Worm (Caenorhabditis elegans) whole organism, L2 larva: ENCODE results near the gene nduv-2.

ENCODE experiments used
- C34F6.9 ChIP-seq: fragments of 150-350 bp; optimal IDR thresholded peaks from 2 replicates; lab custom pipeline; 2014; ENCODE audit warnings: missing biosample characterization, missing genetic modification characterization
- F13H6.1 ChIP-seq: sonication (generic microtip); optimal IDR thresholded peaks from 2 replicates; lab custom pipeline; 2016; ENCODE audit warnings: missing genetic modification characterization, missing compliant biosample characterization
- alr-1 ChIP-seq: fragments of 150-350 bp; optimal IDR thresholded peaks from 2 replicates; lab custom pipeline; 2014; ENCODE audit warnings: missing biosample characterization, missing genetic modification characterization
- aly-2 ChIP-seq: fragments of 150-350 bp; optimal IDR thresholded peaks from 2 replicates; lab custom pipeline; 2014; ENCODE audit warnings: missing biosample characterization, missing genetic modification characterization
- blmp-1 ChIP-seq: sonication (generic microtip); optimal IDR thresholded peaks from 2 replicates; lab custom pipeline; 2017; ENCODE audit warnings: missing genetic modification characterization, mild to moderate bottlenecking, missing compliant biosample characterization, antibody characterized with exemption, moderate library complexity; ENCODE audit not compliant: insufficient read depth
- ceh-16 ChIP-seq: fragments of 150-350 bp; optimal IDR thresholded peaks from 2 replicates; lab custom pipeline; 2014; ENCODE audit warnings: missing biosample characterization, missing genetic modification characterization
- crh-2 ChIP-seq: sonication (generic microtip); optimal IDR thresholded peaks from 2 replicates; lab custom pipeline; 2017; ENCODE audit warnings: missing biosample characterization, missing genetic modification characterization
- dmd-4 ChIP-seq: sonication (generic microtip); optimal IDR thresholded peaks from 2 replicates; lab custom pipeline; 2017; ENCODE audit warnings: missing biosample characterization, missing genetic modification characterization
- elt-1 ChIP-seq: fragments of 150-350 bp; optimal IDR thresholded peaks from 2 replicates; lab custom pipeline; 2014; ENCODE audit warnings: missing biosample characterization, missing genetic modification characterization
- elt-3 ChIP-seq: sonication (generic microtip); optimal IDR thresholded peaks from 2 replicates; lab custom pipeline; 2017; ENCODE audit warnings: missing biosample characterization, missing genetic modification characterization
- fos-1 ChIP-seq: fragments of 150-350 bp; optimal IDR thresholded peaks from 2 replicates; lab custom pipeline; 2014; ENCODE audit warnings: missing biosample characterization, missing genetic modification characterization
- lin-11 ChIP-seq: fragments of 150-350 bp; sonication (generic microtip); optimal IDR thresholded peaks from 2 replicates; lab custom pipeline; 2014; ENCODE audit warnings: missing biosample characterization, missing genetic modification characterization, inconsistent platforms, mixed read lengths
- lin-13 ChIP-seq: fragments of 150-350 bp; optimal IDR thresholded peaks from 2 replicates; lab custom pipeline; 2014; ENCODE audit warnings: missing biosample characterization, missing genetic modification reagents, missing genetic modification characterization
- lsy-2 ChIP-seq, 2 experiments: fragments of 150-350 bp in 1 of 2; sonication (generic microtip) in 1 of 2; optimal IDR thresholded peaks; 2 replicates each; lab custom pipeline; 2014 to 2017; ENCODE audit warnings: missing biosample characterization in 2 of 2, missing genetic modification characterization in 2 of 2
- mab-5 ChIP-seq: fragments of 150-350 bp; optimal IDR thresholded peaks from 2 replicates; lab custom pipeline; 2014; ENCODE audit warnings: missing biosample characterization, missing genetic modification characterization
- mbf-1 ChIP-seq: sonication (generic microtip); optimal IDR thresholded peaks from 2 replicates; lab custom pipeline; 2017; ENCODE audit warnings: missing biosample characterization, missing genetic modification characterization
- mdl-1 ChIP-seq, 2 experiments: fragments of 150-350 bp in 1 of 2; sonication (generic microtip) in 1 of 2; optimal IDR thresholded peaks; 2 replicates each; lab custom pipeline; 2017; ENCODE audit warnings: missing biosample characterization in 2 of 2, missing genetic modification characterization in 2 of 2
- nhr-10 ChIP-seq: sonication (generic microtip); optimal IDR thresholded peaks from 2 replicates; lab custom pipeline; 2017; ENCODE audit warnings: missing biosample characterization, missing genetic modification characterization
- nhr-12 ChIP-seq: fragments of 150-350 bp; optimal IDR thresholded peaks from 2 replicates; lab custom pipeline; 2014; ENCODE audit warnings: missing biosample characterization, missing genetic modification characterization
- nhr-129 ChIP-seq: fragments of 150-350 bp; optimal IDR thresholded peaks from 2 replicates; lab custom pipeline; 2014; ENCODE audit warnings: missing biosample characterization, missing genetic modification characterization
- nhr-21 ChIP-seq: fragments of 150-350 bp; optimal IDR thresholded peaks from 2 replicates; lab custom pipeline; 2014; ENCODE audit warnings: missing biosample characterization, missing genetic modification characterization
- nhr-23 ChIP-seq: fragments of 150-350 bp; optimal IDR thresholded peaks from 2 replicates; lab custom pipeline; 2014; ENCODE audit warnings: missing biosample characterization, missing genetic modification reagents, missing genetic modification characterization
- nhr-237 ChIP-seq: fragments of 150-350 bp; optimal IDR thresholded peaks from 2 replicates; lab custom pipeline; 2014; ENCODE audit warnings: missing biosample characterization, missing genetic modification characterization
- nhr-6 ChIP-seq: fragments of 150-350 bp; optimal IDR thresholded peaks from 2 replicates; lab custom pipeline; 2014; ENCODE audit warnings: missing biosample characterization, missing genetic modification characterization
- sem-4 ChIP-seq: fragments of 150-350 bp; optimal IDR thresholded peaks from 2 replicates; lab custom pipeline; 2014; ENCODE audit warnings: missing biosample characterization, missing genetic modification reagents, missing genetic modification characterization
- skn-1 ChIP-seq: sonication (generic microtip); optimal IDR thresholded peaks from 2 replicates; lab custom pipeline; 2017; ENCODE audit warnings: missing biosample characterization, missing genetic modification characterization
- sma-3 ChIP-seq: sonication (generic microtip); optimal IDR thresholded peaks from 2 replicates; lab custom pipeline; 2016; ENCODE audit warnings: missing genetic modification reagents, missing genetic modification characterization, missing compliant biosample characterization
- sma-9 ChIP-seq, 2 experiments: fragments of 150-350 bp in 1 of 2; sonication (generic microtip) in 1 of 2; optimal IDR thresholded peaks; 2 replicates each; lab custom pipeline; 2014 to 2016; ENCODE audit warnings: missing genetic modification characterization in 2 of 2, mild to moderate bottlenecking in 1 of 2, missing biosample characterization in 1 of 2, missing compliant biosample characterization in 1 of 2, missing genetic modification reagents in 1 of 2, moderate library complexity in 1 of 2
- unc-39 ChIP-seq: fragments of 150-350 bp; optimal IDR thresholded peaks from 2 replicates; lab custom pipeline; 2014; ENCODE audit warnings: missing biosample characterization, missing genetic modification characterization
- unc-55 ChIP-seq: fragments of 150-350 bp; sonication (generic microtip); optimal IDR thresholded peaks from 3 replicates; lab custom pipeline; 2014; ENCODE audit warnings: missing biosample characterization, missing genetic modification reagents, missing genetic modification characterization
- unc-62 ChIP-seq: fragments of 150-350 bp; optimal IDR thresholded peaks from 2 replicates; lab custom pipeline; 2014; ENCODE audit warnings: missing biosample characterization, missing genetic modification reagents, missing genetic modification characterization
- zag-1 ChIP-seq: fragments of 150-350 bp; optimal IDR thresholded peaks from 2 replicates; lab custom pipeline; 2014; ENCODE audit warnings: missing biosample characterization, missing genetic modification characterization
- ztf-1 ChIP-seq: fragments of 200-800 bp; sonication (Bioruptor generic); conservative IDR thresholded peaks from 2 replicates; pipeline ENCODE4 v1.3.6; 2022; ENCODE audit warnings: missing genetic modification characterization, missing compliant biosample characterization
- ztf-11 ChIP-seq: sonication (generic microtip); optimal IDR thresholded peaks from 2 replicates; lab custom pipeline; 2017; ENCODE audit warnings: missing biosample characterization, missing genetic modification characterization
- ztf-4 ChIP-seq: fragments of 150-350 bp; optimal IDR thresholded peaks from 2 replicates; lab custom pipeline; 2014; ENCODE audit warnings: missing biosample characterization, missing genetic modification characterization

Gene nduv-2

ce11 chrV:13636411-13636810 is 11.0 kb upstream of the nduv-2 start:
- TF ChIP-seq ceh-16 (tag; lab: Kevin White, UChicago), result no peak
- no peak for TF ChIP-seq skn-1 (tag; lab: Kevin White, UChicago)
- no peak for TF ChIP-seq mbf-1 (tag; lab: Kevin White, UChicago)
- TF ChIP-seq fos-1 (tag; lab: Kevin White, UChicago), result no peak
- TF ChIP-seq crh-2, result no peak
- TF ChIP-seq nhr-129 (tag; lab: Kevin White, UChicago), result no peak
- TF ChIP-seq blmp-1 (tag; lab: Kevin White, UChicago), result no peak
- TF ChIP-seq, all 48 proteins: peak for 0

ce11 chrV:13634149-13634548 is 8.8 kb upstream of the nduv-2 start, which contains the start of gene H37A05.2:
H37A05.2 (minus strand) TSS chrV:13634249.
- TF ChIP-seq unc-39 (tag; lab: Kevin White, UChicago), result no peak

- peak; percentile 8 for TF ChIP-seq unc-55 (GFP tag; lab: Kevin White, UChicago)
- no peak for TF ChIP-seq elt-1 (tag; lab: Kevin White, UChicago)
- peak; percentile 72 for TF ChIP-seq C34F6.9 (tag; lab: Kevin White, UChicago)
- peak; percentile 52 for TF ChIP-seq nhr-129 (tag; lab: Kevin White, UChicago)
Observed at ce11 chrV:13627103-13627623, 1.8 kb upstream of the nduv-2 start, which contains the start of gene sde-2. sde-2 (plus strand) TSS chrV:13627573.

ce11 chrV:13624424-13624823 is 943 bp downstream of the nduv-2 start, which contains the start of gene F53F4.11:
F53F4.11 (minus strand) TSS chrV:13624524.
- TF ChIP-seq ztf-11 (tag; lab: Kevin White, UChicago) (no peak), aly-2 (no peak), nhr-12 (no peak), ztf-4 (tag; lab: Kevin White, UChicago) (no peak), nhr-237 (tag; lab: Kevin White, UChicago) (no peak), unc-62 (GFP tag; lab: Kevin White, UChicago) (no peak), C34F6.9 (tag; lab: Kevin White, UChicago) (no peak), nhr-23 (tag; lab: Kevin White, UChicago) (no peak), ztf-1 (no peak), sma-9 (GFP tag; optimal IDR thresholded peaks at IDR 0.05; lab: Kevin White, UChicago) (no peak), sma-9 (tag; optimal IDR thresholded peaks at IDR 0.05; lab: Kevin White, UChicago) (no peak), nhr-6 (tag; lab: Kevin White, UChicago) (no peak), crh-2 (no peak), alr-1 (tag; lab: Kevin White, UChicago) (no peak), blmp-1 (tag; lab: Kevin White, UChicago) (no peak), nhr-10 (tag; lab: Kevin White, UChicago) (no peak), lin-13 (GFP tag; lab: Kevin White, UChicago) (no peak), F13H6.1 (tag; lab: Kevin White, UChicago) (no peak), sma-3 (GFP tag; lab: Kevin White, UChicago) (no peak)

- no peak for TF ChIP-seq blmp-1 (tag; lab: Kevin White, UChicago)
- TF ChIP-seq nhr-10 (tag; lab: Kevin White, UChicago), result no peak
- no peak for TF ChIP-seq ceh-16 (tag; lab: Kevin White, UChicago)
- TF ChIP-seq unc-55 (GFP tag; lab: Kevin White, UChicago), result no peak
- no peak for TF ChIP-seq crh-2
- no peak for TF ChIP-seq unc-39 (tag; lab: Kevin White, UChicago)
- no peak for TF ChIP-seq lin-13 (GFP tag; lab: Kevin White, UChicago)
- no peak for TF ChIP-seq lin-11
- TF ChIP-seq sma-3 (GFP tag; lab: Kevin White, UChicago), result no peak
- TF ChIP-seq dmd-4 (tag; lab: Kevin White, UChicago), result no peak
Observed at ce11 chrV:13621720-13622119, 3.6 kb downstream of the nduv-2 start, which contains the start of gene F53F4.16. F53F4.16 (minus strand) TSS chrV:13621820.

ce11 chrV:13620676-13621075 is 4.7 kb downstream of the nduv-2 start, which contains the start of gene F53F4.15:
F53F4.15 (plus strand) TSS chrV:13620976.
- TF ChIP-seq nhr-237 (tag; lab: Kevin White, UChicago), result no peak
- no peak for TF ChIP-seq fos-1 (tag; lab: Kevin White, UChicago)
- TF ChIP-seq mdl-1 (tag; optimal IDR thresholded peaks at IDR 0.05; lab: Kevin White, UChicago), result no peak
- no peak for TF ChIP-seq sma-9 (GFP tag; optimal IDR thresholded peaks at IDR 0.05; lab: Kevin White, UChicago)
- no peak for TF ChIP-seq sma-9 (tag; optimal IDR thresholded peaks at IDR 0.05; lab: Kevin White, UChicago)
- no peak for TF ChIP-seq nhr-12
- no peak for TF ChIP-seq sem-4
- TF ChIP-seq nhr-21, result no peak
- TF ChIP-seq mab-5 (tag; lab: Kevin White, UChicago), result no peak
- TF ChIP-seq C34F6.9 (tag; lab: Kevin White, UChicago), result no peak
- no peak for TF ChIP-seq ztf-4 (tag; lab: Kevin White, UChicago)
- no peak for TF ChIP-seq lin-11
- no peak for TF ChIP-seq nhr-23 (tag; lab: Kevin White, UChicago)
- no peak for TF ChIP-seq nhr-129 (tag; lab: Kevin White, UChicago)
- no peak for TF ChIP-seq elt-3 (tag; lab: Kevin White, UChicago)
- TF ChIP-seq zag-1 (tag; lab: Kevin White, UChicago), result no peak
- TF ChIP-seq lsy-2 (tag; optimal IDR thresholded peaks at IDR 0.05; lab: Kevin White, UChicago), result no peak
- TF ChIP-seq ztf-11 (tag; lab: Kevin White, UChicago), result no peak
- TF ChIP-seq, all 48 proteins: peak for 0
